Fruit fly (Drosophila melanogaster) whole organism, embryonic: ENCODE data around the gene CG10353.

Experiments used
- Aef1 ChIP-seq: fragments of 200-800 bp; sonication (Bioruptor generic); IDR thresholded peaks from 3 replicates; pipeline ENCODE4 v1.3.6; 2022; ENCODE audit warnings: missing biosample characterization, missing genetic modification characterization
- Atf6 ChIP-seq: fragments of 200-800 bp; sonication (Bioruptor generic); IDR thresholded peaks from 2 replicates; pipeline ENCODE4 v1.3.6; 2022; ENCODE audit warnings: missing biosample characterization, missing genetic modification characterization
- CG10366 ChIP-seq: fragments of 200-800 bp; sonication (Bioruptor generic); IDR thresholded peaks from 2 replicates; pipeline ENCODE4 v1.3.6; 2022; ENCODE audit warnings: missing biosample characterization, missing genetic modification characterization
- CG10462 ChIP-seq: fragments of 200-800 bp; sonication (Bioruptor generic); optimal IDR thresholded peaks from 2 replicates; lab custom pipeline; 2016; ENCODE audit warnings: missing biosample characterization, missing genetic modification characterization
- CG10565 ChIP-seq: fragments of 200-800 bp; sonication (Bioruptor generic); optimal IDR thresholded peaks from 3 replicates; lab custom pipeline; 2016; ENCODE audit warnings: missing biosample characterization, mild to moderate bottlenecking, missing genetic modification characterization
- CG10979 ChIP-seq: fragments of 200-800 bp; sonication (Bioruptor generic); optimal IDR thresholded peaks from 2 replicates; lab custom pipeline; 2018; ENCODE audit warnings: missing biosample characterization, mild to moderate bottlenecking, missing genetic modification characterization, moderate library complexity
- CG11560 ChIP-seq: fragments of 200-800 bp; sonication (Bioruptor generic); IDR thresholded peaks from 3 replicates; pipeline ENCODE4 v1.3.6; 2022; ENCODE audit warnings: missing biosample characterization, missing genetic modification characterization
- CG11695 ChIP-seq: fragments of 200-800 bp; sonication (Bioruptor generic); IDR thresholded peaks from 3 replicates; pipeline ENCODE4 v1.3.6; 2022; ENCODE audit warnings: missing biosample characterization, missing genetic modification characterization
- CG11723 ChIP-seq: fragments of 200-800 bp; sonication (Bioruptor generic); optimal IDR thresholded peaks from 2 replicates; lab custom pipeline; 2017; ENCODE audit warnings: missing biosample characterization, mild to moderate bottlenecking, missing genetic modification characterization
- CG17612 ChIP-seq: fragments of 200-800 bp; sonication (Bioruptor generic); IDR thresholded peaks from 2 replicates; pipeline ENCODE4 v1.3.6; 2022; ENCODE audit warnings: missing biosample characterization, missing genetic modification characterization
- CG18011 ChIP-seq: fragments of 200-800 bp; sonication (Bioruptor generic); optimal IDR thresholded peaks from 2 replicates; lab custom pipeline; 2017; ENCODE audit warnings: missing biosample characterization, missing genetic modification characterization, mild to moderate bottlenecking, moderate library complexity, missing genotype
- CG2889 ChIP-seq: fragments of 200-800 bp; sonication (Bioruptor generic); IDR thresholded peaks from 3 replicates; pipeline ENCODE4 v1.3.6; 2022; ENCODE audit warnings: missing biosample characterization, missing genetic modification characterization
- CG33213 ChIP-seq: fragments of 200-800 bp; sonication (Bioruptor generic); optimal IDR thresholded peaks from 3 replicates; lab custom pipeline; 2016; ENCODE audit warnings: missing biosample characterization, missing genetic modification characterization
- CG34422 ChIP-seq: fragments of 200-800 bp; sonication (Bioruptor generic); IDR thresholded peaks from 3 replicates; pipeline ENCODE4 v1.3.6; 2022; ENCODE audit warnings: missing biosample characterization, missing genetic modification characterization
- CG3847 ChIP-seq: fragments of 200-800 bp; sonication (Bioruptor generic); IDR thresholded peaks from 2 replicates; pipeline ENCODE4 v1.3.6; 2022; ENCODE audit warnings: missing biosample characterization, missing genetic modification characterization
- CG42726 ChIP-seq: fragments of 200-800 bp; sonication (Bioruptor generic); IDR thresholded peaks from 2 replicates; pipeline ENCODE4 v1.3.6; 2022; ENCODE audit warnings: missing biosample characterization, missing genetic modification characterization; ENCODE audit not compliant: partially characterized antibody
- CG4820 ChIP-seq: fragments of 200-800 bp; sonication (Bioruptor generic); optimal IDR thresholded peaks from 3 replicates; lab custom pipeline; 2016; ENCODE audit warnings: missing biosample characterization, missing genetic modification characterization
- CG5953 ChIP-seq: fragments of 200-800 bp; sonication (Bioruptor generic); IDR thresholded peaks from 2 replicates; pipeline ENCODE4 v1.3.6; 2022; ENCODE audit warnings: missing biosample characterization, missing genetic modification characterization
- CG6791 ChIP-seq: fragments of 200-800 bp; sonication (Bioruptor generic); IDR thresholded peaks from 3 replicates; pipeline ENCODE4 v1.3.6; 2022; ENCODE audit warnings: missing biosample characterization, missing genetic modification characterization; ENCODE audit not compliant: partially characterized antibody
- CG7271 ChIP-seq: fragments of 200-800 bp; sonication (Bioruptor generic); optimal IDR thresholded peaks from 2 replicates; lab custom pipeline; 2018; ENCODE audit warnings: missing biosample characterization, mild to moderate bottlenecking, missing genetic modification characterization, moderate library complexity
- CG9932 ChIP-seq: fragments of 200-800 bp; sonication (Bioruptor generic); IDR thresholded peaks from 2 replicates; pipeline ENCODE4 v1.3.6; 2022; ENCODE audit warnings: missing biosample characterization, missing genetic modification characterization
- Dad ChIP-seq: fragments of 200-800 bp; sonication (Bioruptor generic); optimal IDR thresholded peaks from 3 replicates; lab custom pipeline; 2016; ENCODE audit warnings: missing biosample characterization, missing genetic modification characterization
- Dfd ChIP-seq, 2 experiments: fragments of >200 bp; optimal IDR thresholded peaks; 2 replicates each; lab custom pipeline; 2017; ENCODE audit warnings: missing biosample characterization in 2 of 2, missing genetic modification characterization in 2 of 2
- ERR ChIP-seq: fragments of 200-800 bp; sonication (Bioruptor generic); optimal IDR thresholded peaks from 2 replicates; lab custom pipeline; 2016; ENCODE audit warnings: missing biosample characterization, missing genetic modification characterization
- Hr78 ChIP-seq, 2 experiments: fragments of 200-800 bp in 1 of 2; fragments of >200 bp in 1 of 2; sonication (Bioruptor generic) in 1 of 2; optimal IDR thresholded peaks; 2 replicates each; lab custom pipeline; 2017 to 2019; ENCODE audit warnings: missing biosample characterization in 2 of 2, missing genetic modification characterization in 2 of 2, mild to moderate bottlenecking in 1 of 2, moderate library complexity in 1 of 2
- Hsf ChIP-seq: fragments of 200-800 bp; sonication (Bioruptor generic); optimal IDR thresholded peaks from 3 replicates; lab custom pipeline; 2016; ENCODE audit warnings: missing biosample characterization, missing genetic modification characterization
- Lpt ChIP-seq: fragments of >200 bp; optimal IDR thresholded peaks from 2 replicates; lab custom pipeline; 2018; ENCODE audit warnings: missing biosample characterization, missing genetic modification characterization
- MESR4 ChIP-seq: fragments of 200-800 bp; sonication (Bioruptor generic); optimal IDR thresholded peaks from 2 replicates; lab custom pipeline; 2018; ENCODE audit warnings: missing biosample characterization, mild to moderate bottlenecking, missing genetic modification characterization, moderate library complexity
- NC2α ChIP-seq: fragments of 200-800 bp; sonication (Bioruptor generic); optimal IDR thresholded peaks from 2 replicates; lab custom pipeline; 2016; ENCODE audit warnings: missing biosample characterization, missing genetic modification characterization
- Nf-YB ChIP-seq: fragments of 200-800 bp; sonication (Bioruptor generic); optimal IDR thresholded peaks from 3 replicates; lab custom pipeline; 2019; ENCODE audit warnings: missing biosample characterization, mild to moderate bottlenecking, missing genetic modification characterization, moderate library complexity
- Nf-YC ChIP-seq: fragments of 200-800 bp; optimal IDR thresholded peaks from 3 replicates; lab custom pipeline; 2019; ENCODE audit warnings: missing biosample characterization, mild to moderate bottlenecking, missing genetic modification characterization, moderate library complexity
- Rfx ChIP-seq: fragments of 200-800 bp; sonication (Bioruptor generic); IDR thresholded peaks from 2 replicates; pipeline ENCODE4 v1.3.6; 2022; ENCODE audit warnings: missing biosample characterization, missing genetic modification characterization
- bcd ChIP-seq: fragments of 200-800 bp; sonication (Bioruptor generic); optimal IDR thresholded peaks from 2 replicates; lab custom pipeline; 2017; ENCODE audit warnings: missing biosample characterization, mild to moderate bottlenecking, missing genetic modification characterization
- cas ChIP-seq: fragments of 200-800 bp; sonication (Bioruptor generic); IDR thresholded peaks from 2 replicates; pipeline ENCODE4 v1.3.6; 2022; ENCODE audit warnings: missing biosample characterization, missing genetic modification characterization
- dysf ChIP-seq: fragments of 200-800 bp; sonication (Bioruptor generic); IDR thresholded peaks from 3 replicates; pipeline ENCODE4 v1.3.6; 2022; ENCODE audit warnings: missing biosample characterization, missing genetic modification characterization
- gro ChIP-seq: fragments of 200-800 bp; sonication (Bioruptor generic); optimal IDR thresholded peaks from 2 replicates; lab custom pipeline; 2016; ENCODE audit warnings: missing biosample characterization, missing genetic modification characterization
- gsb ChIP-seq: fragments of 200-800 bp; sonication (Bioruptor generic); IDR thresholded peaks from 2 replicates; pipeline ENCODE4 v1.3.6; 2022; ENCODE audit warnings: missing biosample characterization, missing genetic modification characterization
- lab ChIP-seq: fragments of 200-800 bp; sonication (Bioruptor generic); optimal IDR thresholded peaks from 3 replicates; lab custom pipeline; 2017; ENCODE audit warnings: missing biosample characterization, missing genetic modification characterization, mild to moderate bottlenecking, moderate library complexity, missing genetic modification reagents
- nau ChIP-seq: fragments of 200-800 bp; sonication (Bioruptor generic); optimal IDR thresholded peaks from 3 replicates; lab custom pipeline; 2017; ENCODE audit warnings: missing biosample characterization, mild to moderate bottlenecking, missing genetic modification characterization, missing genetic modification reagents
- ranshi ChIP-seq: fragments of 200-800 bp; sonication (Bioruptor generic); IDR thresholded peaks from 2 replicates; pipeline ENCODE4 v1.3.6; 2022; ENCODE audit warnings: missing biosample characterization, missing genetic modification characterization
- sna ChIP-seq: fragments of 200-800 bp; sonication (Bioruptor generic); IDR thresholded peaks from 2 replicates; pipeline ENCODE4 v1.3.6; 2022; ENCODE audit warnings: missing biosample characterization, missing genetic modification characterization; ENCODE audit not compliant: partially characterized antibody
- sqz ChIP-seq: fragments of 200-800 bp; sonication (Bioruptor generic); optimal IDR thresholded peaks from 3 replicates; lab custom pipeline; 2018; ENCODE audit warnings: missing biosample characterization, mild to moderate bottlenecking, missing genetic modification characterization
- stwl ChIP-seq: fragments of 200-800 bp; sonication (Bioruptor generic); optimal IDR thresholded peaks from 3 replicates; lab custom pipeline; 2018; ENCODE audit warnings: missing biosample characterization, mild to moderate bottlenecking, missing genetic modification characterization, moderate library complexity
- trh ChIP-seq: fragments of 200-800 bp; sonication (Bioruptor generic); optimal IDR thresholded peaks from 2 replicates; lab custom pipeline; 2016; ENCODE audit warnings: missing biosample characterization, missing genetic modification characterization
- vfl ChIP-seq: fragments of 200-800 bp; sonication (Bioruptor generic); optimal IDR thresholded peaks from 2 replicates; lab custom pipeline; 2016; ENCODE audit warnings: missing biosample characterization, missing genetic modification characterization
- z ChIP-seq: fragments of 200-800 bp; sonication (Bioruptor generic); IDR thresholded peaks from 3 replicates; pipeline ENCODE4 v1.3.6; 2022; ENCODE audit warnings: missing biosample characterization, missing genetic modification characterization
- zen ChIP-seq: fragments of 200-800 bp; sonication (Bioruptor generic); optimal IDR thresholded peaks from 3 replicates; lab custom pipeline; 2018; ENCODE audit warnings: missing biosample characterization, mild to moderate bottlenecking, missing genetic modification characterization, moderate library complexity
- zen2 ChIP-seq: fragments of 200-800 bp; sonication (Bioruptor generic); IDR thresholded peaks from 3 replicates; pipeline ENCODE4 v1.3.6; 2022; ENCODE audit warnings: missing biosample characterization, missing genetic modification characterization; ENCODE audit not compliant: partially characterized antibody

Gene CG10353

dm6 chrX:11857522-11858438 lies 29.2 kb downstream of the CG10353 start (continued):
- TF ChIP-seq Aef1 (GFP tag; lab: Robert Waterston, UW) (peak; percentile 34; the same call in 1 of the 3 replicates), NC2α (no peak), CG10462 (GFP tag; lab: Kevin White, UChicago) (peak; percentile 34), dysf (GFP tag; lab: Robert Waterston, UW) (peak; percentile 89), Atf6 (GFP tag; lab: Robert Waterston, UW) (peak; percentile 20; the same call in 1 of the 2 replicates), CG17612 (peak; percentile 25; the same call in 1 of the 2 replicates), Lpt (GFP tag; lab: Kevin White, UChicago) (no peak), CG42726 (GFP tag; lab: Robert Waterston, UW) (no peak), zen2 (GFP tag; lab: Robert Waterston, UW) (no peak), z (GFP tag; lab: Robert Waterston, UW) (0 out of 3 replicates have a peak, but pooled peaks have one; percentile 6), ranshi (GFP tag; lab: Robert Waterston, UW) (peak; percentile 75), CG9932 (GFP tag; lab: Robert Waterston, UW) (no peak), bcd (peak; percentile 64), CG2889 (0 out of 3 replicates have a peak, but pooled peaks have one; percentile 35), CG11560 (peak; percentile 49; the same call in 2 of the 3 replicates), lab (GFP tag; lab: Kevin White, UChicago) (peak; percentile 70), Hr78 (GFP tag; optimal IDR thresholded peaks at IDR 0.05; lab: Kevin White, UChicago) (peak in 1 of 2 experiments; percentile 72), CG10979 (tag; lab: Kevin White, UChicago) (peak; percentile 77), CG11723 (peak; percentile 36), CG6791 (GFP tag; lab: Robert Waterston, UW) (no peak), stwl (tag; lab: Kevin White, UChicago) (no peak), CG5953 (GFP tag; lab: Robert Waterston, UW) (no peak), vfl (GFP tag; lab: Kevin White, UChicago) (peak; percentile 5), gro (peak; percentile 54), trh (GFP tag; lab: Kevin White, UChicago) (peak; percentile 56), sna (GFP tag; lab: Robert Waterston, UW) (no peak), CG11695 (GFP tag; lab: Robert Waterston, UW) (peak; percentile 81), Dad (peak; percentile 66), Dfd (GFP tag; optimal IDR thresholded peaks at IDR 0.05; lab: Kevin White, UChicago) (no peak), CG7271 (no peak), nau (no peak), CG33213 (GFP tag; lab: Kevin White, UChicago) (peak; percentile 21), cas (GFP tag; lab: Robert Waterston, UW) (0 out of 2 replicates have a peak, but pooled peaks have one; percentile 59), CG18011 (GFP tag; lab: Kevin White, UChicago) (no peak), Nf-YC (tag; lab: Kevin White, UChicago) (peak; percentile 49), gsb (peak; percentile 37; the same call in 1 of the 2 replicates), ERR (GFP tag; lab: Kevin White, UChicago) (peak; percentile 44), CG34422 (peak; percentile 76), zen (tag; lab: Kevin White, UChicago) (peak; percentile 62), Rfx (peak; percentile 84), sqz (peak; percentile 32), Nf-YB (GFP tag; lab: Kevin White, UChicago) (peak; percentile 34), CG10366 (GFP tag; lab: Robert Waterston, UW) (peak; percentile 78), CG10565 (GFP tag; lab: Kevin White, UChicago) (no peak), Hsf (peak; percentile 68), MESR4 (GFP tag; lab: Kevin White, UChicago) (no peak), CG4820 (GFP tag; lab: Kevin White, UChicago) (peak; percentile 68), CG3847 (GFP tag; lab: Robert Waterston, UW) (peak; percentile 34; the same call in 1 of the 2 replicates)
